Fruit fly (Drosophila melanogaster) Kc167 (cell line): ENCODE measurements around the gene Pgant35A.

Source experiments
- Myc ChIP-seq: fragments of >200 bp; optimal IDR thresholded peaks from 2 replicates; lab custom pipeline; 2017; ENCODE audit warnings: missing external identifiers
- Sin3A ChIP-seq: fragments of >200 bp; optimal IDR thresholded peaks from 2 replicates; lab custom pipeline; 2018; ENCODE audit warnings: missing external identifiers
- h ChIP-seq: fragments of >200 bp; optimal IDR thresholded peaks from 3 replicates; lab custom pipeline; 2018; ENCODE audit warnings: missing external identifiers
- insv ChIP-seq: fragments of >200 bp; optimal IDR thresholded peaks from 3 replicates; lab custom pipeline; 2018; ENCODE audit warnings: missing external identifiers
- psq ChIP-seq: fragments of >200 bp; optimal IDR thresholded peaks from 2 replicates; lab custom pipeline; 2017; ENCODE audit warnings: missing external identifiers
- ttk ChIP-seq: sonication (Bioruptor generic); optimal IDR thresholded peaks from 2 replicates; lab custom pipeline; 2017; ENCODE audit warnings: missing external identifiers

DNA sequence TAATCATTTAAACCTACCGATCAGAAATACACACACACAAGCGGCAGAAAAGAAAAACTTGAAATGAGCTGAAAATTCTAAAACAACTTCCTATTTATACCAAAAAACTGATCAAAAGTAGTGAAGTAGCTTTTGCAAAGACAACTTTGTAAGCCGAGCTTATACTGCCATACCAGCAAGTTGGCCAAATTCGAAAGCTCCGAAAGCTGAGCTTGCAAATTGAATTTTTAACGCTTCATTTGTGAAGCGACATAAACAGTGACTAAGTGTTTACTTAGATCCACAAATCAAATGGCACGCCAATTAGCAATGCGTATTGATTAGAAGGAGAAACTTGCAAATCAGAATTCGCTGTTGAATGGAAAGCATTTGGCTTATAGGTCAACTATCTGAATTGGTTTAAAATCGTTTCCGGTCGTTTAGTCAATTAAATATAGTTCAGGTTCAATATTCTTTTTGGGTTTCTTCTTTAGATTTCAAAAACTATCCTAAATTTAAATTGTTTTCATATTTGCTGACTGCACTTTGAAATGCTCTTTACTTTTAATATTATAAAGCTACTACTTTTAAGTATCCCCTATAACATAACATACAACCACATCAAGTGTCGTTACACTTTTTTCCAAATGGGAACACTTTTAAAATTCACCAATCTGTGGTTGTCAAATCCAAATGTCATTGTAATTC is 7.5 kb upstream of the Pgant35A start, which contains the start of gene CG43052:
- no peak for TF ChIP-seq h (lab: Kevin White, UChicago)
- TF ChIP-seq psq (lab: Kevin White, UChicago), result no peak
- no peak for TF ChIP-seq insv (lab: Kevin White, UChicago)
- no peak for TF ChIP-seq ttk (lab: Kevin White, UChicago)
- no peak for TF ChIP-seq Sin3A (lab: Kevin White, UChicago)
- TF ChIP-seq Myc, result no peak
